Fruit fly (Drosophila melanogaster): ENCODE measurements around the gene Myo28B1.

The Myo28B1 gene

dm6 chr2L:7690961-7691360 is 25.1 kb downstream of the Myo28B1 start, which contains the start of gene CG18585:
Gene CG18585 (minus strand): TSS chr2L:7691061.
- TF ChIP-seq CG3919 (GFP tag; optimal IDR thresholded peaks at IDR 0.05) (no peak), Eip78C (GFP tag) (no peak), CG8319 (GFP tag; optimal IDR thresholded peaks at IDR 0.05) (no peak), CG6163 (GFP tag; IDR thresholded peaks at IDR 0.05) (no peak), CG7368 (GFP tag; optimal IDR thresholded peaks at IDR 0.05) (no peak), fd59A (GFP tag; optimal IDR thresholded peaks at IDR 0.05) (no peak), Eip93F (GFP tag; optimal IDR thresholded peaks at IDR 0.05) (no peak), Hr39 (GFP tag; optimal IDR thresholded peaks at IDR 0.05) (no peak), Gug (GFP tag; IDR thresholded peaks at IDR 0.05) (no peak), CG34406 (GFP tag; optimal IDR thresholded peaks at IDR 0.05) (no peak), CG32006 (GFP tag; optimal IDR thresholded peaks at IDR 0.05) (no peak), Ets21C (GFP tag; optimal IDR thresholded peaks at IDR 0.05) (no peak), CG31627 (GFP tag; optimal IDR thresholded peaks at IDR 0.05) (no peak), ss (GFP tag; optimal IDR thresholded peaks at IDR 0.05) (no peak), cyc (GFP tag; optimal IDR thresholded peaks at IDR 0.05) (no peak)

DNA sequence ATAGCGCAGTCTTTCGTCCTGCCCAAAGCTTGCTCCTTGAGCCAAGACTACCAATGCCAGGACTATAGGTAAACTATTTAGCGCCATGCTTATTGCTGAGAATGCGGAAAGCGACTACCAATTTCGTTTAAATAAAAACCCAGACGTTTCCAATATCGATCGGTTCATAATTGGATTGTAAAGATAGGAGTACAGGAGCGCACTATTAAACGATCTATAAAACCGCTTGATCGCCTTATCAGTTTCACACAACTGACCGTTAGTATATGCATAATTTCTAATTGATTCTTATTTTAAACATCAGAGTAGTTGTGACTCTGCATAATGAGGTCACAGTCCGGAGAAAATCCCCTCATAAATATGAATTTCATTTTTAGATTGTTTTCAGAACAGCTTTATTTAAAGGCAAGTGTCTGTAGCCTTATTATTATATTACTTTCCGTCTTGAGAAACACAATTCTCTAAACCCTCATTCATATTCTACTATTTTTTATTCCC is 26.8 kb downstream of the Myo28B1 start, which contains the start of the genes CG7025 and CG43235:
TSS of gene CG7025 (minus strand) at position 101 of the 498 bp plus-strand sequence.
TSS of gene CG43235 (plus strand) at position 448 of the 498 bp plus-strand sequence.
- peak; percentile 43 for TF ChIP-seq svp (GFP tag)
- TF ChIP-seq Ets21C (GFP tag; optimal IDR thresholded peaks at IDR 0.05) = no peak

dm6 chr2L:7701417-7701816 is 35.6 kb downstream of the Myo28B1 start, which contains the start of gene Tep2:
Gene Tep2 (minus strand): TSS chr2L:7701601.
- TF ChIP-seq CG10669 (GFP tag; optimal IDR thresholded peaks at IDR 0.05) = no peak
- no peak for TF ChIP-seq Eip78C (GFP tag)
- TF ChIP-seq pdm3 (GFP tag; optimal IDR thresholded peaks at IDR 0.05) = no peak
- TF ChIP-seq Smox (GFP tag; optimal IDR thresholded peaks at IDR 0.05) = no peak
- no peak for TF ChIP-seq CG8632 (GFP tag; optimal IDR thresholded peaks at IDR 0.05)
- no peak for TF ChIP-seq CG16779 (tag; optimal IDR thresholded peaks at IDR 0.05)
- no peak for TF ChIP-seq CG6276 (GFP tag; optimal IDR thresholded peaks at IDR 0.05)
- TF ChIP-seq spab (GFP tag; optimal IDR thresholded peaks at IDR 0.05) = no peak
- no peak for TF ChIP-seq ss (GFP tag; optimal IDR thresholded peaks at IDR 0.05)
- TF ChIP-seq CG9139 (GFP tag; optimal IDR thresholded peaks at IDR 0.05) = peak; percentile 6
- TF ChIP-seq Blimp-1 (GFP tag; optimal IDR thresholded peaks at IDR 0.05) = no peak
- peak; percentile 25 for TF ChIP-seq esn (GFP tag; optimal IDR thresholded peaks at IDR 0.05)
- no peak for TF ChIP-seq fd59A (GFP tag; optimal IDR thresholded peaks at IDR 0.05)
- TF ChIP-seq Hr39 (GFP tag; optimal IDR thresholded peaks at IDR 0.05) = no peak
- TF ChIP-seq CG11762 (GFP tag; optimal IDR thresholded peaks at IDR 0.05; ENCODE audit: insufficient read depth) = no peak
- TF ChIP-seq CG6792 (GFP tag; optimal IDR thresholded peaks at IDR 0.05) = no peak
- peak; percentile 48 for TF ChIP-seq Sox102F (GFP tag; optimal IDR thresholded peaks at IDR 0.05)
- TF ChIP-seq Hr4 (GFP tag; optimal IDR thresholded peaks at IDR 0.05) = no peak
- TF ChIP-seq CG8319 (GFP tag; optimal IDR thresholded peaks at IDR 0.05) = no peak
- TF ChIP-seq svp (GFP tag) = peak; percentile 97
- TF ChIP-seq fd85E (GFP tag; optimal IDR thresholded peaks at IDR 0.05) = no peak
- TF ChIP-seq cyc (GFP tag; optimal IDR thresholded peaks at IDR 0.05) = no peak
- TF ChIP-seq Eip93F (GFP tag; optimal IDR thresholded peaks at IDR 0.05) = no peak
- no peak for TF ChIP-seq Lpt (GFP tag; optimal IDR thresholded peaks at IDR 0.05)
- TF ChIP-seq CG7368 (GFP tag; optimal IDR thresholded peaks at IDR 0.05) = no peak
- TF ChIP-seq net (GFP tag; optimal IDR thresholded peaks at IDR 0.05) = no peak
- no peak for TF ChIP-seq CG15336 (GFP tag; IDR thresholded peaks at IDR 0.05)
- TF ChIP-seq CG4318 (GFP tag; optimal IDR thresholded peaks at IDR 0.05) = no peak
- no peak for TF ChIP-seq fkh (GFP tag; optimal IDR thresholded peaks at IDR 0.05)
- peak; percentile 49; the same call in 1 of the 3 replicates for TF ChIP-seq CG6163 (GFP tag; IDR thresholded peaks at IDR 0.05)
- no peak for TF ChIP-seq Eip75B (GFP tag; optimal IDR thresholded peaks at IDR 0.05)
- no peak for TF ChIP-seq CG11902 (GFP tag; optimal IDR thresholded peaks at IDR 0.05)
- TF ChIP-seq Sox15 (GFP tag; optimal IDR thresholded peaks at IDR 0.05) = no peak
- TF ChIP-seq CG6854 (GFP tag; optimal IDR thresholded peaks at IDR 0.05) = no peak
- TF ChIP-seq CG3919 (GFP tag; optimal IDR thresholded peaks at IDR 0.05) = no peak
- TF ChIP-seq CG1621 (tag; optimal IDR thresholded peaks at IDR 0.05) = no peak
- TF ChIP-seq CG3032 (tag; optimal IDR thresholded peaks at IDR 0.05) = no peak
- no peak for TF ChIP-seq OdsH (GFP tag; optimal IDR thresholded peaks at IDR 0.05)
- no peak for TF ChIP-seq eg (GFP tag; IDR thresholded peaks at IDR 0.05)
- TF ChIP-seq Ets21C (GFP tag; optimal IDR thresholded peaks at IDR 0.05) = no peak
- TF ChIP-seq salr (GFP tag; optimal IDR thresholded peaks at IDR 0.05) = no peak
- no peak for TF ChIP-seq CG34406 (GFP tag; optimal IDR thresholded peaks at IDR 0.05)
- no peak for TF ChIP-seq Met (GFP tag; optimal IDR thresholded peaks at IDR 0.05)

Data from whole organism, prepupa.